In genomic region chr3L:3771406-3771935, dm6 we compare ENCODE assay signal across 1 fruit fly cellular context.
TF ChIP-seq lines count a peak whose summit lies in the region.

No protein-coding gene starts in this region.

TF ChIP-seq in whole organism, embryonic, 481 proteins besides CTCF, POLR2A, EP300 and RAD21 (continued from another document and continues in another):
- TF ChIP-seq CG16815 (GFP tag; optimal IDR thresholded peaks at IDR 0.05; lab: Kevin White, UChicago) (peak; percentile 23), CG1603 (tag; optimal IDR thresholded peaks at IDR 0.05; lab: Kevin White, UChicago) (no peak), CG3995 (GFP tag; optimal IDR thresholded peaks at IDR 0.05; lab: Kevin White, UChicago) (peak; percentile 16), CG16813 (GFP tag; IDR thresholded peaks at IDR 0.05; lab: Robert Waterston, UW; ENCODE audit: partially characterized antibody) (no peak), stc (GFP tag; IDR thresholded peaks at IDR 0.05; lab: Robert Waterston, UW) (peak; percentile 84), Awh (GFP tag; IDR thresholded peaks at IDR 0.05; lab: Robert Waterston, UW) (peak; percentile 83), jigr1 (GFP tag; IDR thresholded peaks at IDR 0.05; lab: Robert Waterston, UW) (0 out of 3 replicates have a peak, but pooled peaks have one; percentile 17), ind (GFP tag; optimal IDR thresholded peaks at IDR 0.05; lab: Kevin White, UChicago) (peak; percentile 62), CG17802 (tag; optimal IDR thresholded peaks at IDR 0.05; lab: Kevin White, UChicago) (no peak), CG1233 (GFP tag; optimal IDR thresholded peaks at IDR 0.05; lab: Kevin White, UChicago) (peak; percentile 45), chinmo (GFP tag; IDR thresholded peaks at IDR 0.05; lab: Robert Waterston, UW; ENCODE audit: partially characterized antibody) (peak; percentile 98), CG3163 (GFP tag; optimal IDR thresholded peaks at IDR 0.05; lab: Kevin White, UChicago) (no peak), psq (GFP tag; optimal IDR thresholded peaks at IDR 0.05; lab: Kevin White, UChicago) (no peak), tio (GFP tag; optimal IDR thresholded peaks at IDR 0.05; lab: Kevin White, UChicago) (peak; percentile 49), CG16779 (GFP tag; IDR thresholded peaks at IDR 0.05; lab: Robert Waterston, UW) (peak; percentile 49; the same call in 1 of the 2 replicates), CG2116 (GFP tag; optimal IDR thresholded peaks at IDR 0.05; lab: Kevin White, UChicago) (peak; percentile 34), Mes4 (GFP tag; optimal IDR thresholded peaks at IDR 0.05; lab: Kevin White, UChicago) (no peak), GATAe (GFP tag; conservative IDR thresholded peaks at IDR 0.05; lab: Robert Waterston, UW) (peak; percentile 27; the same call in 1 of the 2 replicates), CG18011 (GFP tag; optimal IDR thresholded peaks at IDR 0.05; lab: Kevin White, UChicago) (peak; percentile 1), CG4328 (GFP tag; optimal IDR thresholded peaks at IDR 0.05; lab: Kevin White, UChicago) (no peak), Pdp1 (GFP tag; optimal IDR thresholded peaks at IDR 0.05; lab: Kevin White, UChicago) (no peak), Hmr (GFP tag; optimal IDR thresholded peaks at IDR 0.05; lab: Kevin White, UChicago) (peak; percentile 86), Mad (GFP tag; optimal IDR thresholded peaks at IDR 0.05; lab: Kevin White, UChicago) (no peak), Asciz (GFP tag; optimal IDR thresholded peaks at IDR 0.05; lab: Kevin White, UChicago) (peak; percentile 35), eve (GFP tag; optimal IDR thresholded peaks at IDR 0.05; lab: Kevin White, UChicago) (no peak), CG34376 (GFP tag; optimal IDR thresholded peaks at IDR 0.05; lab: Kevin White, UChicago) (peak; percentile 1), CG7839 (tag; optimal IDR thresholded peaks at IDR 0.05; lab: Kevin White, UChicago) (peak; percentile 83), jing (GFP tag; optimal IDR thresholded peaks at IDR 0.05; lab: Kevin White, UChicago) (no peak), wdn (GFP tag; IDR thresholded peaks at IDR 0.05; lab: Robert Waterston, UW) (peak; percentile 67), CG17385 (GFP tag; optimal IDR thresholded peaks at IDR 0.05; lab: Kevin White, UChicago) (peak; percentile 69), shn (GFP tag; optimal IDR thresholded peaks at IDR 0.05; lab: Kevin White, UChicago) (no peak), fu2 (GFP tag; optimal IDR thresholded peaks at IDR 0.05; lab: Kevin White, UChicago) (no peak), Meics (GFP tag; optimal IDR thresholded peaks at IDR 0.05; lab: Kevin White, UChicago) (peak; percentile 83), ci (GFP tag; IDR thresholded peaks at IDR 0.05; lab: Robert Waterston, UW) (peak; percentile 70; the same call in 2 of the 3 replicates), NC2β (GFP tag; optimal IDR thresholded peaks at IDR 0.05; lab: Kevin White, UChicago) (no peak), sug (tag; optimal IDR thresholded peaks at IDR 0.05; lab: Kevin White, UChicago) (peak; percentile 84), Atf3 (GFP tag; optimal IDR thresholded peaks at IDR 0.05; lab: Kevin White, UChicago) (no peak), nmo (GFP tag; optimal IDR thresholded peaks at IDR 0.05; lab: Kevin White, UChicago) (peak; percentile 59), CG10462 (GFP tag; optimal IDR thresholded peaks at IDR 0.05; lab: Kevin White, UChicago) (no peak), pum (GFP tag; optimal IDR thresholded peaks at IDR 0.05; lab: Kevin White, UChicago) (no peak), CG17328 (GFP tag; IDR thresholded peaks at IDR 0.05; lab: Robert Waterston, UW) (peak; percentile 43; the same call in 1 of the 2 replicates), Sry-β (GFP tag; optimal IDR thresholded peaks at IDR 0.05; lab: Kevin White, UChicago) (no peak), Sox102F (GFP tag; optimal IDR thresholded peaks at IDR 0.05; lab: Kevin White, UChicago) (peak; percentile 74), CG9876 (GFP tag; optimal IDR thresholded peaks at IDR 0.05; lab: Kevin White, UChicago) (no peak), Mrtf (GFP tag; IDR thresholded peaks at IDR 0.05; lab: Robert Waterston, UW) (peak; percentile 74; the same call in 1 of the 3 replicates), Sin3A (optimal IDR thresholded peaks at IDR 0.05; lab: Kevin White, UChicago) (no peak), H15 (GFP tag; IDR thresholded peaks at IDR 0.05; lab: Robert Waterston, UW) (peak; percentile 73; the same call in 2 of the 3 replicates), CG14965 (GFP tag; optimal IDR thresholded peaks at IDR 0.05; lab: Kevin White, UChicago; ENCODE audit: borderline replicate concordance) (no peak), CkIIα-i1 (GFP tag; IDR thresholded peaks at IDR 0.05; lab: Robert Waterston, UW) (no peak), sima (GFP tag; optimal IDR thresholded peaks at IDR 0.05; lab: Kevin White, UChicago) (no peak), grn (GFP tag; optimal IDR thresholded peaks at IDR 0.05; lab: Kevin White, UChicago) (no peak), Doc2 (GFP tag; IDR thresholded peaks at IDR 0.05; lab: Robert Waterston, UW) (peak; percentile 24; the same call in 1 of the 2 replicates), CG8089 (GFP tag; optimal IDR thresholded peaks at IDR 0.05; lab: Kevin White, UChicago) (no peak), fd102C (GFP tag; optimal IDR thresholded peaks at IDR 0.05; lab: Kevin White, UChicago) (no peak), Vsx1 (GFP tag; optimal IDR thresholded peaks at IDR 0.05; lab: Kevin White, UChicago) (peak; percentile 42), CG11723 (GFP tag; optimal IDR thresholded peaks at IDR 0.05; lab: Kevin White, UChicago) (peak; percentile 16), so (GFP tag; IDR thresholded peaks at IDR 0.05; lab: Robert Waterston, UW) (peak; percentile 81; the same call in 2 of the 3 replicates), seq (GFP tag; IDR thresholded peaks at IDR 0.05; lab: Robert Waterston, UW) (peak; percentile 75), CG2199 (GFP tag; IDR thresholded peaks at IDR 0.05; lab: Robert Waterston, UW) (no peak), caup (GFP tag; optimal IDR thresholded peaks at IDR 0.05; lab: Kevin White, UChicago; ENCODE audit: severe bottlenecking) (peak; percentile 74), lmd (GFP tag; IDR thresholded peaks at IDR 0.05; lab: Robert Waterston, UW) (peak; percentile 87), ERR (GFP tag; optimal IDR thresholded peaks at IDR 0.05; lab: Kevin White, UChicago) (no peak), her (GFP tag; optimal IDR thresholded peaks at IDR 0.05; lab: Kevin White, UChicago) (no peak), CG33557 (GFP tag; optimal IDR thresholded peaks at IDR 0.05; lab: Kevin White, UChicago) (no peak), Gug (GFP tag; IDR thresholded peaks at IDR 0.05; lab: Robert Waterston, UW) (peak; percentile 64), Adf1 (GFP tag; IDR thresholded peaks at IDR 0.05; lab: Robert Waterston, UW) (peak; percentile 52), B-H1 (GFP tag; IDR thresholded peaks at IDR 0.05; lab: Robert Waterston, UW) (peak; percentile 61), CG17186 (GFP tag; optimal IDR thresholded peaks at IDR 0.05; lab: Kevin White, UChicago) (no peak), CG17912 (GFP tag; optimal IDR thresholded peaks at IDR 0.05; lab: Kevin White, UChicago) (no peak), Myb (GFP tag; optimal IDR thresholded peaks at IDR 0.05; lab: Kevin White, UChicago) (no peak), CG17361 (GFP tag; IDR thresholded peaks at IDR 0.05; lab: Robert Waterston, UW) (peak; percentile 46; the same call in 2 of the 3 replicates), CG13424 (tag; optimal IDR thresholded peaks at IDR 0.05; lab: Kevin White, UChicago) (peak; percentile 82), stwl (tag; optimal IDR thresholded peaks at IDR 0.05; lab: Kevin White, UChicago) (no peak), zf30C (GFP tag; optimal IDR thresholded peaks at IDR 0.05; lab: Kevin White, UChicago) (no peak), CG4854 (GFP tag; optimal IDR thresholded peaks at IDR 0.05; lab: Kevin White, UChicago) (peak; percentile 28), CG14050 (GFP tag; IDR thresholded peaks at IDR 0.05; lab: Robert Waterston, UW) (peak; percentile 66; the same call in 2 of the 3 replicates), Dref (GFP tag; IDR thresholded peaks at IDR 0.05; lab: Robert Waterston, UW) (no peak), ttk (GFP tag; IDR thresholded peaks at IDR 0.05; lab: Robert Waterston, UW) (peak; percentile 82), bigmax (GFP tag; optimal IDR thresholded peaks at IDR 0.05; lab: Kevin White, UChicago) (no peak), insv (GFP tag; optimal IDR thresholded peaks at IDR 0.05; lab: Kevin White, UChicago) (no peak), mam (GFP tag; optimal IDR thresholded peaks at IDR 0.05; lab: Kevin White, UChicago) (peak; percentile 11), CG13287 (GFP tag; IDR thresholded peaks at IDR 0.05; lab: Robert Waterston, UW; ENCODE audit: partially characterized antibody) (no peak), tll (GFP tag; optimal IDR thresholded peaks at IDR 0.05; lab: Kevin White, UChicago) (no peak), Fer1 (GFP tag; optimal IDR thresholded peaks at IDR 0.05; lab: Kevin White, UChicago) (peak; percentile 82), danr (GFP tag; IDR thresholded peaks at IDR 0.05; lab: Robert Waterston, UW) (peak; percentile 30; the same call in 1 of the 2 replicates), en (GFP tag; optimal IDR thresholded peaks at IDR 0.05; lab: Kevin White, UChicago) (no peak), tup (GFP tag; optimal IDR thresholded peaks at IDR 0.05; lab: Kevin White, UChicago) (peak; percentile 17), dati (GFP tag; IDR thresholded peaks at IDR 0.05; lab: Robert Waterston, UW) (0 out of 2 replicates have a peak, but pooled peaks have one; percentile 11), CG10274 (GFP tag; optimal IDR thresholded peaks at IDR 0.05; lab: Kevin White, UChicago) (no peak), tap (tag; optimal IDR thresholded peaks at IDR 0.05; lab: Kevin White, UChicago) (peak; percentile 80), Ets97D (GFP tag; optimal IDR thresholded peaks at IDR 0.05; lab: Kevin White, UChicago) (no peak), CG4617 (GFP tag; optimal IDR thresholded peaks at IDR 0.05; lab: Kevin White, UChicago; ENCODE audit: borderline replicate concordance) (no peak), CG7556 (GFP tag; optimal IDR thresholded peaks at IDR 0.05; lab: Kevin White, UChicago) (peak; percentile 78), HmgD (GFP tag; optimal IDR thresholded peaks at IDR 0.05; lab: Kevin White, UChicago) (no peak), CG11504 (tag; optimal IDR thresholded peaks at IDR 0.05; lab: Kevin White, UChicago) (peak; percentile 82), Hsf (GFP tag; optimal IDR thresholded peaks at IDR 0.05; lab: Kevin White, UChicago) (peak; percentile 22), CG7928 (GFP tag; optimal IDR thresholded peaks at IDR 0.05; lab: Kevin White, UChicago) (no peak), run (tag; optimal IDR thresholded peaks at IDR 0.05; lab: Kevin White, UChicago) (peak; percentile 55), CG33213 (GFP tag; optimal IDR thresholded peaks at IDR 0.05; lab: Kevin White, UChicago) (no peak), Hr3 (GFP tag; optimal IDR thresholded peaks at IDR 0.05; lab: Kevin White, UChicago) (peak; percentile 60), CG5180 (GFP tag; optimal IDR thresholded peaks at IDR 0.05; lab: Kevin White, UChicago) (peak; percentile 9), lab (GFP tag; optimal IDR thresholded peaks at IDR 0.05; lab: Kevin White, UChicago) (peak; percentile 85), CG8290 (GFP tag; optimal IDR thresholded peaks at IDR 0.05; lab: Kevin White, UChicago) (no peak), CG8290 (tag; optimal IDR thresholded peaks at IDR 0.05; lab: Kevin White, UChicago) (no peak), MBD-R2 (GFP tag; IDR thresholded peaks at IDR 0.05; lab: Robert Waterston, UW) (peak; percentile 74), MTF-1 (GFP tag; optimal IDR thresholded peaks at IDR 0.05; lab: Kevin White, UChicago; ENCODE audit: borderline replicate concordance) (no peak), CG32767 (GFP tag; IDR thresholded peaks at IDR 0.05; lab: Robert Waterston, UW) (peak; percentile 75), vvl (GFP tag; IDR thresholded peaks at IDR 0.05; lab: Robert Waterston, UW) (peak; percentile 91), CG5953 (GFP tag; IDR thresholded peaks at IDR 0.05; lab: Robert Waterston, UW) (peak; percentile 46; the same call in 1 of the 2 replicates), CG12391 (tag; optimal IDR thresholded peaks at IDR 0.05; lab: Kevin White, UChicago) (peak; percentile 76), gt (GFP tag; IDR thresholded peaks at IDR 0.05; lab: Robert Waterston, UW) (no peak), croc (GFP tag; conservative IDR thresholded peaks at IDR 0.05; lab: Robert Waterston, UW) (no peak; the same call in 2 of the 3 replicates), CG31388 (GFP tag; optimal IDR thresholded peaks at IDR 0.05; lab: Kevin White, UChicago) (no peak), klu (GFP tag; IDR thresholded peaks at IDR 0.05; lab: Robert Waterston, UW) (peak; percentile 61; the same call in 1 of the 2 replicates), CG11696 (GFP tag; IDR thresholded peaks at IDR 0.05; lab: Robert Waterston, UW) (peak; percentile 73), CG4282 (GFP tag; optimal IDR thresholded peaks at IDR 0.05; lab: Kevin White, UChicago) (no peak), Ptx1 (GFP tag; IDR thresholded peaks at IDR 0.05; lab: Robert Waterston, UW) (peak; percentile 91), Ssrp (tag; optimal IDR thresholded peaks at IDR 0.05; lab: Kevin White, UChicago) (peak; percentile 53), bbx (GFP tag; IDR thresholded peaks at IDR 0.05; lab: Robert Waterston, UW; ENCODE audit: partially characterized antibody) (no peak), sim (GFP tag; IDR thresholded peaks at IDR 0.05; lab: Robert Waterston, UW) (no peak), fd3F (GFP tag; optimal IDR thresholded peaks at IDR 0.05; lab: Kevin White, UChicago) (peak; percentile 89), Ravus (GFP tag; IDR thresholded peaks at IDR 0.05; lab: Robert Waterston, UW) (peak; percentile 64), Six4 (GFP tag; optimal IDR thresholded peaks at IDR 0.05; lab: Kevin White, UChicago) (no peak), pb (GFP tag; optimal IDR thresholded peaks at IDR 0.05; lab: Kevin White, UChicago) (no peak), zfh2 (GFP tag; optimal IDR thresholded peaks at IDR 0.05; lab: Kevin White, UChicago) (peak; percentile 15), CG11093 (GFP tag; IDR thresholded peaks at IDR 0.05; lab: Robert Waterston, UW) (peak; percentile 73), CG15601 (tag; optimal IDR thresholded peaks at IDR 0.05; lab: Kevin White, UChicago) (peak; percentile 19), Camta (GFP tag; optimal IDR thresholded peaks at IDR 0.05; lab: Kevin White, UChicago) (no peak), disco-r (GFP tag; optimal IDR thresholded peaks at IDR 0.05; lab: Kevin White, UChicago) (no peak), CG14710 (tag; optimal IDR thresholded peaks at IDR 0.05; lab: Kevin White, UChicago) (no peak), sd (tag; optimal IDR thresholded peaks at IDR 0.05; lab: Kevin White, UChicago) (peak; percentile 72), Bteb2 (GFP tag; optimal IDR thresholded peaks at IDR 0.05; lab: Kevin White, UChicago) (no peak)
